Fruit fly (Drosophila melanogaster): ENCODE results near the gene S.
A peak's percentile ranks its signal among the peaks of the same experiment; 100 is the strongest.

Gene S

DNA sequence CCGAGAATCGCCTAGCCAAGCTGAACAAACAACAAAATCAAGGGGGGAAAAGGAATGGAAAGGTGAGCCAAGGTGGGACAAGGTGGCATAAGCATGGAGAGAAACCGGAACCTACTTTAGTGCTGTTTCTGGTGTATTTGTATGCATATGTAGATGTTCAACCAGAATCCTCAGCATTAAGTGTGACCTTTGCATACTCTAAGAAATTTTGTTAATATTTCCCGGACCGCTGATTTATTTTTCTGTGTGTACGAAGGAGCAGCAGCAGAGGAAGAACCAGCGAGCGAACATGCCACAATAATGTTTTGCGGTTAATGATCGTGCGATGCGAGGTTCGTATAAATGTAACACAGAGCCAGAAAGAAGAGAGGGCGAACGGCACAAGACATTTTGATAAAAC, 12.6 kb downstream of the S start (continued):
- TF ChIP-seq ase (GFP tag; IDR thresholded peaks at IDR 0.05) (0 out of 3 replicates have a peak, but pooled peaks have one; percentile 29), sens (GFP tag) (peak; percentile 87), lmd (GFP tag; IDR thresholded peaks at IDR 0.05) (peak; percentile 23; the same call in 1 of the 2 replicates), Ravus (GFP tag; IDR thresholded peaks at IDR 0.05) (no peak), corto (GFP tag; optimal IDR thresholded peaks at IDR 0.05) (peak; percentile 31), zfh1 (GFP tag; IDR thresholded peaks at IDR 0.05) (0 out of 3 replicates have a peak, but pooled peaks have one; percentile 49), CG8924 (tag; optimal IDR thresholded peaks at IDR 0.05) (no peak), Abd-B (GFP tag; optimal IDR thresholded peaks at IDR 0.05) (no peak), CG14710 (tag; optimal IDR thresholded peaks at IDR 0.05) (peak; percentile 7), az2 (GFP tag; optimal IDR thresholded peaks at IDR 0.05) (no peak), sim (GFP tag; IDR thresholded peaks at IDR 0.05) (0 out of 2 replicates have a peak, but pooled peaks have one; percentile 5), Sox102F (GFP tag; optimal IDR thresholded peaks at IDR 0.05) (peak; percentile 27), sima (GFP tag; optimal IDR thresholded peaks at IDR 0.05) (no peak), chif (GFP tag; optimal IDR thresholded peaks at IDR 0.05) (peak in 1 of 2 experiments; percentile 9), CG11247 (GFP tag; IDR thresholded peaks at IDR 0.05) (0 out of 2 replicates have a peak, but pooled peaks have one; percentile 7), CG14014 (GFP tag; IDR thresholded peaks at IDR 0.05) (no peak), nerfin-1 (tag; optimal IDR thresholded peaks at IDR 0.05) (no peak), gsb (GFP tag; IDR thresholded peaks at IDR 0.05) (no peak), CG9215 (GFP tag; IDR thresholded peaks at IDR 0.05) (no peak), CG3163 (GFP tag; optimal IDR thresholded peaks at IDR 0.05) (no peak), CG4282 (GFP tag; optimal IDR thresholded peaks at IDR 0.05) (no peak), Blimp-1 (GFP tag; optimal IDR thresholded peaks at IDR 0.05) (peak; percentile 32), Gug (GFP tag; IDR thresholded peaks at IDR 0.05) (0 out of 4 replicates have a peak, but pooled peaks have one; percentile 13), CG3726 (GFP tag; IDR thresholded peaks at IDR 0.05) (peak; percentile 29; the same call in 1 of the 3 replicates), ranshi (GFP tag; IDR thresholded peaks at IDR 0.05) (peak; percentile 38; the same call in 1 of the 2 replicates), CG3281 (GFP tag; optimal IDR thresholded peaks at IDR 0.05) (no peak), lola (GFP tag; optimal IDR thresholded peaks at IDR 0.05) (peak in 1 of 3 experiments; percentile 8), CG11093 (GFP tag; IDR thresholded peaks at IDR 0.05) (no peak), CG7271 (tag; optimal IDR thresholded peaks at IDR 0.05) (no peak), Ptx1 (GFP tag; IDR thresholded peaks at IDR 0.05) (0 out of 2 replicates have a peak, but pooled peaks have one; percentile 24), Deaf1 (tag; optimal IDR thresholded peaks at IDR 0.05) (no peak), chm (GFP tag; IDR thresholded peaks at IDR 0.05) (peak; percentile 28; the same call in 1 of the 2 replicates), CG6254 (GFP tag; optimal IDR thresholded peaks at IDR 0.05) (no peak), CG10321 (GFP tag; IDR thresholded peaks at IDR 0.05) (0 out of 2 replicates have a peak, but pooled peaks have one; percentile 7), sob (GFP tag; IDR thresholded peaks at IDR 0.05) (0 out of 2 replicates have a peak, but pooled peaks have one; percentile 24), CG7987 (GFP tag; optimal IDR thresholded peaks at IDR 0.05) (no peak), CG17328 (GFP tag; IDR thresholded peaks at IDR 0.05) (0 out of 2 replicates have a peak, but pooled peaks have one; percentile 24), gem (tag; optimal IDR thresholded peaks at IDR 0.05) (peak; percentile 41), CG17612 (GFP tag; IDR thresholded peaks at IDR 0.05) (no peak), wdn (GFP tag; IDR thresholded peaks at IDR 0.05) (no peak), Sox100B (GFP tag; optimal IDR thresholded peaks at IDR 0.05) (no peak), CG10565 (GFP tag; optimal IDR thresholded peaks at IDR 0.05) (no peak), CG32772 (GFP tag; IDR thresholded peaks at IDR 0.05) (0 out of 2 replicates have a peak, but pooled peaks have one; percentile 8), Ets65A (GFP tag) (peak; percentile 87), bab2 (GFP tag; optimal IDR thresholded peaks at IDR 0.05) (no peak), CG7357 (GFP tag; IDR thresholded peaks at IDR 0.05) (no peak), CG9437 (GFP tag; optimal IDR thresholded peaks at IDR 0.05) (no peak), Hsf (GFP tag; optimal IDR thresholded peaks at IDR 0.05) (peak; percentile 4), CG9609 (GFP tag; optimal IDR thresholded peaks at IDR 0.05) (no peak), CG12299 (tag; optimal IDR thresholded peaks at IDR 0.05) (no peak), Chrac-16 (GFP tag; optimal IDR thresholded peaks at IDR 0.05) (peak; percentile 2)
